Fruit fly (Drosophila melanogaster): ENCODE measurements around the gene CG13481.

DNA sequence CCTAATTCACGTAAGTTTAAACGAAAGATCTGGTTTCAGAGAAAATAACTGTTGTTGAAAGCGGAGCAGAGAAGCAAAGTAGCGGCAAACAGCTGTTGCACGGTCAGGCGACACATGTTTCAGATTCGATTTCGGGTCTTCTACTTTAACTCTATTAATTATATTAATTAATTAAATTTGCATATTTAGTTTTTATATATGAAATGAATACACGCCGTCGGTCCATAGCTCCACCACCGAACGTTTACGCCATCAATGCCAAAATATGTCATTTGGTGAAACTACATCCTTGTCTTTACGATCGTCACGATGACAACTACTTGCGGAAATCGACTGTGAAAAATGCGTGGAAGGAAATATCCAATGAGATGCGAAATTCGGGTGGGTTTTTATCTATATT is 41.4 kb upstream of the CG13481 start:
- TF ChIP-seq CG1620 (GFP tag; optimal IDR thresholded peaks at IDR 0.05) (no peak), Mnt (GFP tag; optimal IDR thresholded peaks at IDR 0.05) (no peak), Clk (GFP tag; optimal IDR thresholded peaks at IDR 0.05) (no peak), CG7101 (tag; optimal IDR thresholded peaks at IDR 0.05) (peak; percentile 16), CG11617 (GFP tag; optimal IDR thresholded peaks at IDR 0.05) (no peak), Hr96 (GFP tag; optimal IDR thresholded peaks at IDR 0.05) (no peak), kay (GFP tag; ENCODE audit: borderline replicate concordance) (no peak), cic (GFP tag; optimal IDR thresholded peaks at IDR 0.05) (no peak), CG33017 (tag; optimal IDR thresholded peaks at IDR 0.05) (peak; percentile 20), CG7045 (GFP tag; optimal IDR thresholded peaks at IDR 0.05) (no peak)

Data from whole organism, adult.